Fruit fly (Drosophila melanogaster) Kc167 (cell line): ENCODE measurements around the gene CG42758.

Source experiments
- Myc ChIP-seq: fragments of >200 bp; optimal IDR thresholded peaks from 2 replicates; lab custom pipeline; 2017; ENCODE audit warnings: missing external identifiers
- h ChIP-seq: fragments of >200 bp; optimal IDR thresholded peaks from 3 replicates; lab custom pipeline; 2018; ENCODE audit warnings: missing external identifiers
- insv ChIP-seq: fragments of >200 bp; optimal IDR thresholded peaks from 3 replicates; lab custom pipeline; 2018; ENCODE audit warnings: missing external identifiers
- psq ChIP-seq: fragments of >200 bp; optimal IDR thresholded peaks from 2 replicates; lab custom pipeline; 2017; ENCODE audit warnings: missing external identifiers
- ttk ChIP-seq: sonication (Bioruptor generic); optimal IDR thresholded peaks from 2 replicates; lab custom pipeline; 2017; ENCODE audit warnings: missing external identifiers

- no peak for TF ChIP-seq Myc (lab: Kevin White, UChicago)
- TF ChIP-seq ttk (lab: Kevin White, UChicago) = no peak
- TF ChIP-seq h (lab: Kevin White, UChicago) = no peak
- no peak for TF ChIP-seq psq
- TF ChIP-seq insv (lab: Kevin White, UChicago) = no peak
These were observed 8.7 kb downstream of the CG42758 start for dm6 chr3L:14575974-14576373.
